Worm (Caenorhabditis elegans): ENCODE results near the gene pdf-1.

The pdf-1 gene

ce11 chrIII:6931896-6932295 is 19.6 kb upstream of the pdf-1 start, which contains the start of gene byn-1 (continued):
- TF ChIP-seq nhr-6 (tag; optimal IDR thresholded peaks at IDR 0.05) (no peak), ceh-82 (tag; optimal IDR thresholded peaks at IDR 0.05) (no peak), F49E8.2 (tag; optimal IDR thresholded peaks at IDR 0.05; ENCODE audit: borderline replicate concordance) (peak; percentile 34), spr-3 (GFP tag; optimal IDR thresholded peaks at IDR 0.05) (no peak), zag-1 (tag; optimal IDR thresholded peaks at IDR 0.05) (no peak), zip-11 (GFP tag; IDR thresholded peaks at IDR 0.05) (no peak), nhr-10 (tag; optimal IDR thresholded peaks at IDR 0.05) (no peak), mxl-3 (GFP tag; optimal IDR thresholded peaks at IDR 0.05) (no peak), madf-5 (GFP tag; IDR thresholded peaks at IDR 0.05) (0 out of 4 replicates have a peak, but pooled peaks of 1 of the 2 experiments have one; percentile 10), attf-4 (tag; optimal IDR thresholded peaks at IDR 0.05) (no peak), mxl-2 (GFP tag; conservative IDR thresholded peaks at IDR 0.05) (no peak), lin-1 (GFP tag; IDR thresholded peaks at IDR 0.05) (no peak), nhr-42 (GFP tag; IDR thresholded peaks at IDR 0.05) (no peak), R02D3.7 (tag; optimal IDR thresholded peaks at IDR 0.05) (no peak), mes-2 (tag; optimal IDR thresholded peaks at IDR 0.05; ENCODE audit: poor library complexity, severe bottlenecking) (peak; percentile 36), daf-8 (GFP tag; IDR thresholded peaks at IDR 0.05) (no peak), nhr-11 (tag; optimal IDR thresholded peaks at IDR 0.05) (no peak), daf-19 (GFP tag; conservative IDR thresholded peaks at IDR 0.05) (no peak), lin-13 (GFP tag; optimal IDR thresholded peaks at IDR 0.05) (no peak), rbr-2 (tag; optimal IDR thresholded peaks at IDR 0.05) (no peak), nhr-76 (tag; optimal IDR thresholded peaks at IDR 0.05) (no peak), ztf-7 (tag; optimal IDR thresholded peaks at IDR 0.05) (no peak), ces-1 (GFP tag; optimal IDR thresholded peaks at IDR 0.05) (no peak), snpc-1.2 (GFP tag; IDR thresholded peaks at IDR 0.05) (peak; percentile 51; the same call in 1 of the 2 replicates), mdt-29 (GFP tag; IDR thresholded peaks at IDR 0.05) (no peak), ama-1 (optimal IDR thresholded peaks at IDR 0.05) (peak; percentile 47), pha-4 (GFP tag; IDR thresholded peaks at IDR 0.05) (peak; percentile 54; the same call in 1 of the 2 replicates), pha-4 (tag; optimal IDR thresholded peaks at IDR 0.05) (no peak), tag-97 (GFP tag; IDR thresholded peaks at IDR 0.05) (no peak), fos-1 (tag; optimal IDR thresholded peaks at IDR 0.05) (no peak)

ce11 chrIII:6929558-6930167 is 17.4 kb upstream of the pdf-1 start, which contains the start of gene inf-1:
TSS of gene inf-1 (plus strand) at chrIII:6930134.
- TF ChIP-seq lin-38 (GFP tag; IDR thresholded peaks at IDR 0.05) (peak; percentile 85), T20F7.1 (GFP tag; optimal IDR thresholded peaks at IDR 0.05) (peak; percentile 49), hlh-11 (tag; optimal IDR thresholded peaks at IDR 0.05) (no peak), zip-11 (GFP tag; IDR thresholded peaks at IDR 0.05) (no peak), dve-1 (tag; optimal IDR thresholded peaks at IDR 0.05; ENCODE audit: insufficient read depth) (peak; percentile 42), F37D6.2 (tag; optimal IDR thresholded peaks at IDR 0.05) (no peak), zfp-3 (GFP tag; conservative IDR thresholded peaks at IDR 0.05) (no peak), zfp-2 (tag; optimal IDR thresholded peaks at IDR 0.05) (no peak), mdl-1 (tag; optimal IDR thresholded peaks at IDR 0.05) (no peak), nhr-25 (tag; optimal IDR thresholded peaks at IDR 0.05; ENCODE audit: borderline replicate concordance, insufficient read depth) (no peak), nhr-48 (tag; optimal IDR thresholded peaks at IDR 0.05) (no peak), hmg-1.1 (GFP tag; IDR thresholded peaks at IDR 0.05) (no peak), rbr-2 (tag; optimal IDR thresholded peaks at IDR 0.05) (no peak), Y75B8A.6 (GFP tag; IDR thresholded peaks at IDR 0.05) (no peak), mes-2 (tag; optimal IDR thresholded peaks at IDR 0.05; ENCODE audit: poor library complexity, severe bottlenecking) (peak; percentile 65), R02D3.7 (tag; optimal IDR thresholded peaks at IDR 0.05) (no peak), madf-5 (GFP tag; IDR thresholded peaks at IDR 0.05) (no peak), lin-39 (tag; optimal IDR thresholded peaks at IDR 0.05) (no peak), egl-43 (GFP tag; IDR thresholded peaks at IDR 0.05) (no peak), nhr-76 (tag; optimal IDR thresholded peaks at IDR 0.05) (no peak), ctbp-1 (GFP tag; IDR thresholded peaks at IDR 0.05) (no peak), gei-8 (GFP tag; optimal IDR thresholded peaks at IDR 0.05) (no peak), fkh-10 (GFP tag; optimal IDR thresholded peaks at IDR 0.05) (peak; percentile 28), daf-19 (GFP tag; conservative IDR thresholded peaks at IDR 0.05) (no peak), tag-97 (GFP tag; IDR thresholded peaks at IDR 0.05) (no peak), hlh-30 (tag; optimal IDR thresholded peaks at IDR 0.05; ENCODE audit: insufficient read depth) (peak; percentile 25), spr-3 (GFP tag; optimal IDR thresholded peaks at IDR 0.05) (no peak), pha-4 (GFP tag; IDR thresholded peaks at IDR 0.05) (no peak), pha-4 (tag; optimal IDR thresholded peaks at IDR 0.05) (peak; percentile 29), nhr-77 (tag; optimal IDR thresholded peaks at IDR 0.05) (peak; percentile 10)

Measured in whole organism, L4 larva.